Worm (Caenorhabditis elegans) whole organism, late embryonic: ENCODE measurements around the gene htp-1.

Source experiments
- C08G9.2 ChIP-seq: sonication (generic microtip); optimal IDR thresholded peaks from 2 replicates; lab custom pipeline; 2016; ENCODE audit warnings: mild to moderate bottlenecking, missing genetic modification characterization, moderate library complexity, missing compliant biosample characterization
- F13H6.1 ChIP-seq: sonication (generic microtip); optimal IDR thresholded peaks from 2 replicates; lab custom pipeline; 2016; ENCODE audit warnings: missing genetic modification characterization, missing compliant biosample characterization
- K02D7.2 ChIP-seq: sonication (generic microtip); optimal IDR thresholded peaks from 2 replicates; lab custom pipeline; 2017; ENCODE audit warnings: mild to moderate bottlenecking, missing genetic modification characterization, missing compliant biosample characterization
- ahr-1 ChIP-seq: sonication (generic microtip); optimal IDR thresholded peaks from 2 replicates; lab custom pipeline; 2016; ENCODE audit warnings: missing genetic modification characterization, missing compliant biosample characterization
- ceh-2 ChIP-seq: sonication (generic microtip); optimal IDR thresholded peaks from 2 replicates; lab custom pipeline; 2016; ENCODE audit warnings: missing genotype, missing genetic modification characterization, missing compliant biosample characterization
- ceh-31 ChIP-seq: sonication (generic microtip); optimal IDR thresholded peaks from 2 replicates; lab custom pipeline; 2016; ENCODE audit warnings: missing genetic modification characterization, missing compliant biosample characterization
- ceh-45 ChIP-seq: fragments of 200-800 bp; sonication (Bioruptor generic); IDR thresholded peaks from 2 replicates; pipeline ENCODE4 v1.3.6; 2022; ENCODE audit warnings: missing genetic modification reagents, missing genetic modification characterization, missing compliant biosample characterization
- ceh-48 ChIP-seq: sonication (generic microtip); optimal IDR thresholded peaks from 2 replicates; lab custom pipeline; 2016; ENCODE audit warnings: missing genetic modification characterization, inconsistent platforms, missing compliant biosample characterization
- ceh-6 ChIP-seq: fragments of 200-800 bp; sonication (Bioruptor generic); optimal IDR thresholded peaks from 2 replicates; lab custom pipeline; 2018; ENCODE audit warnings: mild to moderate bottlenecking, missing genetic modification characterization, missing compliant biosample characterization
- ceh-9 ChIP-seq: sonication (generic microtip); optimal IDR thresholded peaks from 2 replicates; lab custom pipeline; 2016; ENCODE audit warnings: mild to moderate bottlenecking, missing genetic modification characterization, inconsistent platforms, missing compliant biosample characterization
- che-1 ChIP-seq: sonication (generic microtip); optimal IDR thresholded peaks from 2 replicates; lab custom pipeline; 2016; ENCODE audit warnings: mild to moderate bottlenecking, missing genetic modification characterization, missing compliant biosample characterization
- dmd-4 ChIP-seq: sonication (generic microtip); optimal IDR thresholded peaks from 2 replicates; lab custom pipeline; 2016; ENCODE audit warnings: borderline replicate concordance, missing genetic modification characterization, missing compliant biosample characterization
- elt-2 ChIP-seq: sonication (generic microtip); optimal IDR thresholded peaks from 2 replicates; lab custom pipeline; 2016; ENCODE audit warnings: missing genetic modification reagents, missing genetic modification characterization, missing compliant biosample characterization
- ets-4 ChIP-seq: sonication (generic microtip); optimal IDR thresholded peaks from 2 replicates; lab custom pipeline; 2016; ENCODE audit warnings: missing genetic modification characterization, missing compliant biosample characterization
- eyg-1 ChIP-seq: sonication (generic microtip); optimal IDR thresholded peaks from 2 replicates; lab custom pipeline; 2016; ENCODE audit warnings: missing genotype, missing genetic modification characterization, missing compliant biosample characterization
- fkh-6 ChIP-seq: sonication (generic microtip); optimal IDR thresholded peaks from 2 replicates; lab custom pipeline; 2016; ENCODE audit warnings: missing genetic modification characterization, missing compliant biosample characterization
- hlh-30 ChIP-seq: sonication (generic microtip); optimal IDR thresholded peaks from 2 replicates; lab custom pipeline; 2017; ENCODE audit warnings: antibody characterized with exemption, missing genetic modification characterization, missing compliant biosample characterization; ENCODE audit not compliant: insufficient read depth
- hlh-6 ChIP-seq: sonication (generic microtip); optimal IDR thresholded peaks from 2 replicates; lab custom pipeline; 2016; ENCODE audit warnings: missing genotype, missing genetic modification characterization, missing compliant biosample characterization
- hlh-8 ChIP-seq: sonication (generic microtip); optimal IDR thresholded peaks from 2 replicates; lab custom pipeline; 2016; ENCODE audit warnings: missing genotype, missing genetic modification characterization, missing compliant biosample characterization
- lin-11 ChIP-seq: fragments of 200-800 bp; sonication (Bioruptor generic); optimal IDR thresholded peaks from 2 replicates; lab custom pipeline; 2018; ENCODE audit warnings: mild to moderate bottlenecking, missing genetic modification characterization, missing compliant biosample characterization
- madf-2 ChIP-seq: sonication (generic microtip); optimal IDR thresholded peaks from 2 replicates; lab custom pipeline; 2017; ENCODE audit warnings: missing genetic modification characterization, missing compliant biosample characterization
- nfya-1 ChIP-seq: sonication (generic microtip); optimal IDR thresholded peaks from 2 replicates; lab custom pipeline; 2017; ENCODE audit warnings: missing genetic modification characterization, mild to moderate bottlenecking, missing compliant biosample characterization, antibody characterized with exemption, moderate library complexity
- odd-2 ChIP-seq: sonication (generic microtip); optimal IDR thresholded peaks from 2 replicates; lab custom pipeline; 2017; ENCODE audit warnings: antibody characterized with exemption, mild to moderate bottlenecking, missing genetic modification characterization, missing compliant biosample characterization
- pax-1 ChIP-seq: fragments of 150-350 bp; optimal IDR thresholded peaks from 2 replicates; lab custom pipeline; 2014; ENCODE audit warnings: missing biosample characterization, missing genetic modification characterization
- pha-4 ChIP-seq: fragments of 150-350 bp; optimal IDR thresholded peaks from 2 replicates; lab custom pipeline; 2018; ENCODE audit warnings: missing biosample characterization, missing genetic modification reagents, missing genetic modification characterization
- pqm-1 ChIP-seq: sonication (generic microtip); optimal IDR thresholded peaks from 2 replicates; lab custom pipeline; 2016; ENCODE audit warnings: missing genetic modification characterization, missing compliant biosample characterization
- ref-2 ChIP-seq: sonication (generic microtip); optimal IDR thresholded peaks from 2 replicates; lab custom pipeline; 2016; ENCODE audit warnings: missing genetic modification characterization, missing compliant biosample characterization
- rnt-1 ChIP-seq: sonication (generic microtip); optimal IDR thresholded peaks from 2 replicates; lab custom pipeline; 2016; ENCODE audit warnings: missing genetic modification characterization, missing compliant biosample characterization
- sdc-2 ChIP-seq: sonication (generic microtip); optimal IDR thresholded peaks from 2 replicates; lab custom pipeline; 2016; ENCODE audit warnings: missing genotype, missing genetic modification characterization, missing compliant biosample characterization
- sox-2 ChIP-seq: fragments of 200-800 bp; sonication (Bioruptor generic); IDR thresholded peaks from 2 replicates; pipeline ENCODE4 v1.3.6; 2022; ENCODE audit warnings: missing genetic modification reagents, missing genetic modification characterization, missing compliant biosample characterization
- sox-4 ChIP-seq: sonication (generic microtip); optimal IDR thresholded peaks from 2 replicates; lab custom pipeline; 2017; ENCODE audit warnings: mild to moderate bottlenecking, missing genetic modification characterization, inconsistent platforms, missing compliant biosample characterization
- syd-9 ChIP-seq: sonication (generic microtip); optimal IDR thresholded peaks from 2 replicates; lab custom pipeline; 2016; ENCODE audit warnings: mild to moderate bottlenecking, missing genetic modification characterization, moderate library complexity, missing compliant biosample characterization
- tbx-2 ChIP-seq: sonication (generic microtip); optimal IDR thresholded peaks from 2 replicates; lab custom pipeline; 2016; ENCODE audit warnings: missing genetic modification characterization, missing compliant biosample characterization
- tbx-7 ChIP-seq: sonication (generic microtip); optimal IDR thresholded peaks from 2 replicates; lab custom pipeline; 2016; ENCODE audit warnings: missing genotype, missing genetic modification characterization, missing compliant biosample characterization
- ttx-3 ChIP-seq: sonication (generic microtip); optimal IDR thresholded peaks from 2 replicates; lab custom pipeline; 2016; ENCODE audit warnings: missing genetic modification reagents, missing genetic modification characterization, missing compliant biosample characterization
- unc-42 ChIP-seq: sonication (generic microtip); optimal IDR thresholded peaks from 2 replicates; lab custom pipeline; 2016; ENCODE audit warnings: missing genotype, missing genetic modification characterization, missing compliant biosample characterization
- unc-55 ChIP-seq: sonication (generic microtip); optimal IDR thresholded peaks from 2 replicates; lab custom pipeline; 2017; ENCODE audit warnings: missing biosample characterization, missing genetic modification reagents, missing genetic modification characterization
- unc-86 ChIP-seq: sonication (generic microtip); optimal IDR thresholded peaks from 2 replicates; lab custom pipeline; 2016; ENCODE audit warnings: missing genetic modification characterization, missing compliant biosample characterization
- zip-5 ChIP-seq: sonication (generic microtip); optimal IDR thresholded peaks from 2 replicates; lab custom pipeline; 2016; ENCODE audit warnings: missing genetic modification characterization, missing compliant biosample characterization

The htp-1 gene

DNA sequence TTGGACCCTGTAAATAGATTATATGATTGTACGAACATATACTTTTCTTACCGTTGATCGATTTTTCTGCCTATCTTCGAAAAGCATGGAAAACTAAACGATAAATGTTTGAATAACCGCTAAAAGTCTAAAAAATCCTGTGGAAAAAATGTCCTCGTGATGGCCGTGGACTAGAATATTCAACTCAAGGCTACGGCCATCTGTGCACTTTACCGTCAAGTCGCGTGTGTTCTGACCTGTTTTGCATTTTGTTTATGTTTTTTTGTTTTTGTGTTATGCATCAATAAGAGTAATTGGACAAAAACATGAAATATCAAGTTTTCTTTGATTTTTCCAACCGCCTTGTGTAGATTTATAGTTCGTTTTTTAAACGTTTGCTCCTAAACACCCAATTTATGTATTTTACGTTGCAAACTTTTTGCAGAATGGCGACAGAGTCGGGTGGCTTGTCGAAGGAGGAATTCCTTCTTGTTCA, 27.2 kb downstream of the htp-1 start, which contains the start of the genes hda-6 and F41H10.4:
Gene hda-6 (minus strand): TSS at position 172 of the 475 bp plus-strand sequence.
Gene F41H10.4 (plus strand): TSS at position 425 of the 475 bp plus-strand sequence.
- TF ChIP-seq rnt-1: peak; percentile 49
- TF ChIP-seq pax-1 (tag; lab: Kevin White, UChicago): peak; percentile 65
- TF ChIP-seq K02D7.2 (tag; lab: Kevin White, UChicago): no peak
- peak; percentile 82 for TF ChIP-seq hlh-30
- no peak for TF ChIP-seq pha-4 (tag; lab: Kevin White, UChicago)
- peak; percentile 37 for TF ChIP-seq elt-2
- TF ChIP-seq ets-4 (tag; lab: Kevin White, UChicago): peak; percentile 51
- peak; percentile 24 for TF ChIP-seq ref-2
- TF ChIP-seq ceh-31 (tag; lab: Kevin White, UChicago): peak; percentile 90
- peak; percentile 69 for TF ChIP-seq ceh-2 (tag; lab: Kevin White, UChicago)
- TF ChIP-seq unc-86 (tag; lab: Kevin White, UChicago): no peak
- peak; percentile 54 for TF ChIP-seq tbx-7 (tag; lab: Kevin White, UChicago)
- peak; percentile 23 for TF ChIP-seq zip-5 (tag; lab: Kevin White, UChicago)
- TF ChIP-seq hlh-8 (tag; lab: Kevin White, UChicago): peak; percentile 36
- TF ChIP-seq nfya-1: peak; percentile 33
- TF ChIP-seq tbx-2: peak; percentile 73
- no peak for TF ChIP-seq odd-2 (tag; lab: Kevin White, UChicago)
- peak; percentile 88 for TF ChIP-seq C08G9.2 (tag; lab: Kevin White, UChicago)

DNA sequence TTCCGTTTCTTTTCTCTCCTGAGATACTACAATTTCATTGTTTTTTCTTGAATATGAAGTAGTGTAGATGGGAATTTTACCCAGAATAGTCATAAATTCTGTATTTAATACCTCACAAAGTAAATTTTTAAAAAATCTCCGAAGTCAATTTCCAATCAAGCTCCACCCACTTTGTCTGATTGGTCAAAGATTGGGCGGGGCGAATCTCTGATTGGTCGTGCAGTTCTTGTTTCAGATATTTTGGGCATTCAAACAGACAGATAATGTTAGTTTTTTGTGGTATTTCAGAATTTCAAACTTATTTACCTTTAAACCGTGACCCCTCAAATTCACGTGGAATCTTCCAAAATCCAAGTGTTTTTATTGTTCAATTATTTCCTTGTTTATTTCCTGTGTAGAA, 30.8 kb downstream of the htp-1 start, which contains the start of gene F41H10.5:
Gene F41H10.5 (plus strand): TSS at position 375 of the 400 bp plus-strand sequence.
- TF ChIP-seq hlh-6 (no peak), nfya-1 (peak; percentile 75)

ce11 chrIV:5354564-5354963, 36.8 kb downstream of the htp-1 start:
- TF ChIP-seq pax-1 (tag; lab: Kevin White, UChicago): no peak
- no peak for TF ChIP-seq madf-2 (tag; lab: Kevin White, UChicago)
- TF ChIP-seq ceh-6: no peak
- no peak for TF ChIP-seq che-1
- TF ChIP-seq ttx-3 (tag; lab: Kevin White, UChicago): no peak
- TF ChIP-seq eyg-1: no peak
- TF ChIP-seq nfya-1: no peak
- TF ChIP-seq tbx-7 (tag; lab: Kevin White, UChicago): no peak
- TF ChIP-seq pha-4 (tag; lab: Kevin White, UChicago): no peak

ce11 chrIV:5354124-5354523, 37.2 kb downstream of the htp-1 start, which contains the start of gene Y4C6B.1:
Y4C6B.1 (plus strand) TSS chrIV:5354488.
- TF ChIP-seq dmd-4 (tag; lab: Kevin White, UChicago) (no peak), tbx-2 (peak; percentile 17), zip-5 (tag; lab: Kevin White, UChicago) (no peak), fkh-6 (no peak), sox-4 (tag; lab: Kevin White, UChicago) (no peak), ceh-48 (tag; lab: Kevin White, UChicago) (no peak), syd-9 (tag; lab: Kevin White, UChicago) (no peak), ceh-6 (no peak), F13H6.1 (tag; lab: Kevin White, UChicago) (no peak), ttx-3 (tag; lab: Kevin White, UChicago) (peak; percentile 24), ahr-1 (tag; lab: Kevin White, UChicago) (no peak), ceh-45 (GFP tag; lab: Robert Waterston, UW) (no peak), unc-42 (tag; lab: Kevin White, UChicago) (no peak), C08G9.2 (tag; lab: Kevin White, UChicago) (no peak), unc-55 (GFP tag; lab: Kevin White, UChicago) (no peak), tbx-7 (tag; lab: Kevin White, UChicago) (no peak)
- TF ChIP-seq, all 69 proteins: peak for 2

ce11 chrIV:5353364-5353763, 38.0 kb downstream of the htp-1 start, which contains the start of gene Y4C6B.7:
Y4C6B.7 (minus strand) TSS chrIV:5353464.
- TF ChIP-seq ceh-45 (GFP tag; lab: Robert Waterston, UW) (no peak), K02D7.2 (tag; lab: Kevin White, UChicago) (no peak), hlh-8 (tag; lab: Kevin White, UChicago) (no peak), unc-55 (GFP tag; lab: Kevin White, UChicago) (no peak), ttx-3 (tag; lab: Kevin White, UChicago) (no peak), sox-2 (GFP tag; lab: Robert Waterston, UW) (no peak), lin-11 (no peak), pqm-1 (tag; lab: Kevin White, UChicago) (no peak), hlh-30 (no peak), ceh-9 (no peak), eyg-1 (no peak), sdc-2 (tag; lab: Kevin White, UChicago) (no peak)
